Fruit fly (Drosophila melanogaster) Kc167 (cell line): ENCODE data around the gene armi.

Experiments used
- Myc ChIP-seq: fragments of >200 bp; optimal IDR thresholded peaks from 2 replicates; lab custom pipeline; 2017; ENCODE audit warnings: missing external identifiers
- Sin3A ChIP-seq: fragments of >200 bp; optimal IDR thresholded peaks from 2 replicates; lab custom pipeline; 2018; ENCODE audit warnings: missing external identifiers
- h ChIP-seq: fragments of >200 bp; optimal IDR thresholded peaks from 3 replicates; lab custom pipeline; 2018; ENCODE audit warnings: missing external identifiers
- psq ChIP-seq: fragments of >200 bp; optimal IDR thresholded peaks from 2 replicates; lab custom pipeline; 2017; ENCODE audit warnings: missing external identifiers
- ttk ChIP-seq: sonication (Bioruptor generic); optimal IDR thresholded peaks from 2 replicates; lab custom pipeline; 2017; ENCODE audit warnings: missing external identifiers

- TF ChIP-seq psq (no peak), Myc (lab: Kevin White, UChicago) (no peak), h (lab: Kevin White, UChicago) (no peak), ttk (no peak), Sin3A (lab: Kevin White, UChicago) (no peak)
These were observed 6.7 kb upstream of the armi start for dm6 chr3L:3454430-3454829.
